Fruit fly (Drosophila melanogaster): ENCODE measurements around the gene Ccp84Aa.

dm6 chr3R:6691658-6692057, 12.2 kb upstream of the Ccp84Aa start, which contains the start of gene Ccp84Ae:
- no peak for TF ChIP-seq ovo (GFP tag; optimal IDR thresholded peaks at IDR 0.05)
- no peak for TF ChIP-seq cic (GFP tag; optimal IDR thresholded peaks at IDR 0.05)
- no peak for TF ChIP-seq toe (GFP tag; optimal IDR thresholded peaks at IDR 0.05)
- TF ChIP-seq CG7101 (tag; optimal IDR thresholded peaks at IDR 0.05): no peak
- no peak for TF ChIP-seq cnc (optimal IDR thresholded peaks at IDR 0.05)
- no peak for TF ChIP-seq tj (GFP tag; optimal IDR thresholded peaks at IDR 0.05)
- no peak for TF ChIP-seq CG14711 (tag; optimal IDR thresholded peaks at IDR 0.05)
- no peak for TF ChIP-seq CG1620 (GFP tag; optimal IDR thresholded peaks at IDR 0.05)
- TF ChIP-seq pad (GFP tag; optimal IDR thresholded peaks at IDR 0.05): no peak
- no peak for TF ChIP-seq CG12768 (GFP tag; optimal IDR thresholded peaks at IDR 0.05)
- TF ChIP-seq kay (GFP tag; ENCODE audit: borderline replicate concordance): no peak
- no peak for TF ChIP-seq CG33017 (tag; optimal IDR thresholded peaks at IDR 0.05)
- TF ChIP-seq bab1 (GFP tag; optimal IDR thresholded peaks at IDR 0.05): no peak

All from whole organism, adult.